Fruit fly (Drosophila melanogaster): Measurements from ENCODE around the gene CG7573.

DNA sequence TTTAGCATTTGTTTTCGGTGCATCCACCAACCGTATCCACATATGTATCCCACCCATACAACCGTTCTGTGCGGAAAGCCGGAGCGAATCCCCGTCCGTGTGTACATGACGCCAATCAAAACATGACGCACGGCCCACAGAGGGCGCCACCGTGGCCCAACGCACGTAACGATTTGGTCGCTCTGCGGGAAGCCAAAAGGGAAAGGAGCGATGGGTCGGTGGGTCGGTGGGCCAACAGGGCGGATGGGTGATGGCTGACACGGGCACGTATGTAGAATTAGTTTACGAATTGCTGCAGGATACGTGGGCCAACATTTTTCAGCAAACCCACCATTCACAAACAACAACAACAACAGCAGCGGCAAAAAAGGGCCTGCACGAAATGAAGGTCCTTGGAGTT lies 47.2 kb downstream of the CG7573 start:
- TF ChIP-seq Sin3A (optimal IDR thresholded peaks at IDR 0.05) (no peak), Hr78 (GFP tag; optimal IDR thresholded peaks at IDR 0.05) (no peak), lov (optimal IDR thresholded peaks at IDR 0.05) (no peak), lov (GFP tag; IDR thresholded peaks at IDR 0.05) (0 out of 3 replicates have a peak, but pooled peaks have one; percentile 69), CG17802 (tag; optimal IDR thresholded peaks at IDR 0.05) (no peak)

Measured in whole organism, embryonic.